Worm (Caenorhabditis elegans): ENCODE measurements around the gene ZK370.4.

DNA sequence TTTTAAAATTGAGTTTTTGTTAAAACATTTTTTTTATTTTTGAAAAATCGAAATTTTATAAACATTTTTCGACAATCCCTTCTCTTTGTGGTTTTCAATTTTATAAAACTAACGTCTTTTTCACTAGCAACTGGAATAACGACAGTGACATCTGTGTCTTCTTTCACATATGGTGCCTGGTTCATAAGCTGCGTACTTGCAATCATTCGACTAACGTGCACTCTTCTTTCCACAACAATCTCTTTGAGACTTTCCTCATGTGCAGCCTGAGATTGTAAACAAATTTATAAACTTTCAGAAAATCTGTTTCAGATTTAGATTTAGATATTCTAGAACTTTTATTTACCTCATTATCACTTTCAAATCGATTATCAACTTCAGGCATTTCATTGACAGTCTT lies 33.8 kb upstream of the ZK370.4 start:
- TF ChIP-seq ztf-29 (GFP tag; IDR thresholded peaks at IDR 0.05): no peak
- no peak for TF ChIP-seq T22C8.4 (GFP tag; IDR thresholded peaks at IDR 0.05)
- no peak for TF ChIP-seq klf-2 (GFP tag; conservative IDR thresholded peaks at IDR 0.05)
